Worm (Caenorhabditis elegans): ENCODE data around the gene ccdc-12.

- TF ChIP-seq dao-5 (tag; optimal IDR thresholded peaks at IDR 0.05) (no peak), W03F9.2 (tag; optimal IDR thresholded peaks at IDR 0.05) (no peak), him-1 (tag; optimal IDR thresholded peaks at IDR 0.05) (no peak)
Measured at ce11 chrIV:2466249-2466648, 28.7 kb downstream of the ccdc-12 start.

All from whole organism, L4/young adult.